Worm (Caenorhabditis elegans) whole organism, late embryonic: ENCODE measurements around the gene T22F3.11.

Source experiments
- C08G9.2 ChIP-seq: sonication (generic microtip); optimal IDR thresholded peaks from 2 replicates; lab custom pipeline; 2016; ENCODE audit warnings: mild to moderate bottlenecking, missing genetic modification characterization, moderate library complexity, missing compliant biosample characterization
- ama-1 ChIP-seq: fragments of 150-350 bp; optimal IDR thresholded peaks from 2 replicates; lab custom pipeline; 2014
- ceh-19 ChIP-seq: fragments of 200-800 bp; sonication (Bioruptor generic); optimal IDR thresholded peaks from 2 replicates; lab custom pipeline; 2018; ENCODE audit warnings: mild to moderate bottlenecking, missing genetic modification characterization, missing compliant biosample characterization
- ceh-31 ChIP-seq: sonication (generic microtip); optimal IDR thresholded peaks from 2 replicates; lab custom pipeline; 2016; ENCODE audit warnings: missing genetic modification characterization, missing compliant biosample characterization
- nfya-1 ChIP-seq: sonication (generic microtip); optimal IDR thresholded peaks from 2 replicates; lab custom pipeline; 2017; ENCODE audit warnings: missing genetic modification characterization, mild to moderate bottlenecking, missing compliant biosample characterization, antibody characterized with exemption, moderate library complexity
- nhr-11 ChIP-seq: fragments of 150-350 bp; optimal IDR thresholded peaks from 2 replicates; lab custom pipeline; 2014; ENCODE audit warnings: missing biosample characterization, missing genetic modification characterization
- pag-3 ChIP-seq: sonication (generic microtip); optimal IDR thresholded peaks from 2 replicates; lab custom pipeline; 2016; ENCODE audit warnings: missing compliant biosample characterization, missing genetic modification characterization, borderline replicate concordance
- tbx-2 ChIP-seq: sonication (generic microtip); optimal IDR thresholded peaks from 2 replicates; lab custom pipeline; 2016; ENCODE audit warnings: missing genetic modification characterization, missing compliant biosample characterization
- unc-86 ChIP-seq: sonication (generic microtip); optimal IDR thresholded peaks from 2 replicates; lab custom pipeline; 2016; ENCODE audit warnings: missing genetic modification characterization, missing compliant biosample characterization

DNA sequence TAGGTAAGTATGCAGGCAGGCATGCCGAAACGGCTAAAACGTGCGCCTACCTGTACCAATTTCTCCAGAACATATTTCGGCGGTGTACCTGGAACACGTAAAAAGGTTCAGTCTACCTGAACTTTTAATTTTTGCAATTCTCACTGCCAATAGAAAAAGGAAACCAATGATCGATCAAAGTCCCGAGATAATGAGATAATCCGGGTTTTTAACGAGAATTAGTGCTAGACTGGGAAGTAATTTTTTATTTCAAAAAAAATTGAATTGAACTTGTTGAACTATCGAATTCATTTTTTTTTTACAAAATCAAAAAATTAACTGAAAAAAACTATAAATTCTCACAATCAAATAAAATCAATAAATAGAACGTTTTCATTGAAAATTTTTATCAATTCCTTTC, 13.8 kb downstream of the T22F3.11 start, which contains the start of gene T22F3.7:
- TF ChIP-seq unc-86 (tag; lab: Kevin White, UChicago), result no peak
- no peak for TF ChIP-seq nfya-1 (tag; lab: Kevin White, UChicago)
- TF ChIP-seq pag-3, result no peak
- no peak for TF ChIP-seq C08G9.2 (tag; lab: Kevin White, UChicago)
- TF ChIP-seq ceh-31, result no peak
- no peak for TF ChIP-seq nhr-11 (tag; lab: Kevin White, UChicago)
- TF ChIP-seq tbx-2 (tag; lab: Kevin White, UChicago), result no peak
- no peak for TF ChIP-seq ama-1 (lab: Kevin White, UChicago)
- no peak for TF ChIP-seq ceh-19
